Fruit fly (Drosophila melanogaster) S2 (cell line): ENCODE data around the gene mRpL21.

Experiments used
- CG8478 ChIP-seq: fragments of >200 bp; optimal IDR thresholded peaks from 2 replicates; lab custom pipeline; 2018
- CTCF ChIP-seq, 2 experiments: fragments of >200 bp; optimal IDR thresholded peaks; 2 replicates each; lab custom pipeline; 2018

DNA sequence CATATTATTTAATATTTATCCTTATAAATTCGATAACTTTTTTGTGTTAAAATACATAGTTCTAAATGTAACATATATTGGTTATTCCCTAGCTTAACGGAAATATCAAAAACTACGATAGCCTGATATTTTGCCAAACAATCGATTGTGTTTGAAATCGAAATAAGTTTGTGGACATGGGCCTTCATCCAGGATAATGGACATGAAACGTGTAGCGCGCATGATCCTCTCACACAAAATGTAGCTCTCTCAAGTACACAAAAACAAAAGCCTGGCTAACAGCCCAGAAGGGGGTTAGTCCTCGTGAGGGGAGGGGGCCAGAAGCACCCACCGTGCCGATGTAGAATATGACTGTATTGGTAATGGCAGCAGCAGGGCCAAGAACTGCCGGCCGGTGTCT is 17.1 kb downstream of the mRpL21 start:
- TF ChIP-seq CTCF (optimal IDR thresholded peaks at IDR 0.05; lab: Kevin White, UChicago), result no peak
- no peak for TF ChIP-seq CG8478 (lab: Kevin White, UChicago)
